Fruit fly (Drosophila melanogaster): Measurements from ENCODE around the gene fuss.

DNA sequence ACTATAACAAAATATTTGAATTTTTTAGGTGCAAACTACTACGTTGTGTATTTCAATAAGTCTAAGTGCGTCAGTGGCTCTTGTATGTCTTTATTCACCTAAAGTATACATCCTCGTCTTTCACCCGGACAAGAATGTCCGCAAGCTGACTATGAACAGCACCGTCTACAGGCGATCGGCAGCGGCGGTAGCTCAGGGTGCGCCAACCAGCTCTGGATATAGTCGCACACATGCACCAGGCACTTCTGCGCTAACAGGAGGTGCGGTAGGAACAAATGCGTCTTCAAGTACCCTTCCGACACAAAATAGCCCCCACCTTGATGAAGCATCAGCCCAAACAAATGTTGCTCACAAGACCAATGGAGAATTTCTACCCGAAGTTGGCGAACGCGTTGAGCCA is 32.1 kb downstream of the fuss start:
- TF ChIP-seq CG6808 (GFP tag; optimal IDR thresholded peaks at IDR 0.05) (no peak), CG32006 (GFP tag; optimal IDR thresholded peaks at IDR 0.05) (no peak), Lpt (GFP tag; optimal IDR thresholded peaks at IDR 0.05) (no peak), Ets21C (GFP tag; optimal IDR thresholded peaks at IDR 0.05) (no peak), Smox (GFP tag; optimal IDR thresholded peaks at IDR 0.05) (no peak), OdsH (GFP tag; optimal IDR thresholded peaks at IDR 0.05) (no peak), CG16779 (tag; optimal IDR thresholded peaks at IDR 0.05) (no peak)
